Fruit fly (Drosophila melanogaster) whole organism, prepupa: ENCODE data around the gene CG16758.

Source experiments
- Blimp-1 ChIP-seq: fragments of 200-800 bp; sonication (Bioruptor generic); optimal IDR thresholded peaks from 3 replicates; lab custom pipeline; 2017; ENCODE audit warnings: missing biosample characterization, missing genetic modification characterization, mild to moderate bottlenecking, moderate library complexity, missing genetic modification reagents
- CG10669 ChIP-seq: fragments of 200-800 bp; sonication (Bioruptor generic); optimal IDR thresholded peaks from 3 replicates; lab custom pipeline; 2018; ENCODE audit warnings: missing biosample characterization, mild to moderate bottlenecking, missing genetic modification characterization, moderate library complexity
- CG11762 ChIP-seq: fragments of 200-800 bp; sonication (Bioruptor generic); optimal IDR thresholded peaks from 3 replicates; lab custom pipeline; 2016; ENCODE audit warnings: missing biosample characterization, missing genetic modification characterization; ENCODE audit not compliant: insufficient read depth
- CG11902 ChIP-seq: fragments of 200-800 bp; sonication (Bioruptor generic); optimal IDR thresholded peaks from 3 replicates; lab custom pipeline; 2016; ENCODE audit warnings: missing biosample characterization, missing genetic modification characterization
- CG15336 ChIP-seq: fragments of 200-800 bp; sonication (Bioruptor generic); IDR thresholded peaks from 2 replicates; pipeline ENCODE4 v1.3.6; 2022; ENCODE audit warnings: missing biosample characterization, missing genetic modification characterization
- CG32006 ChIP-seq: fragments of 200-800 bp; sonication (Bioruptor generic); optimal IDR thresholded peaks from 3 replicates; lab custom pipeline; 2017; ENCODE audit warnings: missing biosample characterization, mild to moderate bottlenecking, missing genetic modification characterization
- CG3919 ChIP-seq: fragments of 200-800 bp; sonication (Bioruptor generic); optimal IDR thresholded peaks from 3 replicates; lab custom pipeline; 2016; ENCODE audit warnings: missing biosample characterization, missing genetic modification characterization
- CG4318 ChIP-seq: fragments of 200-800 bp; sonication (Bioruptor generic); optimal IDR thresholded peaks from 3 replicates; lab custom pipeline; 2017; ENCODE audit warnings: missing biosample characterization, mild to moderate bottlenecking, missing genetic modification characterization
- CG6163 ChIP-seq: fragments of 200-800 bp; sonication (Bioruptor generic); IDR thresholded peaks from 3 replicates; pipeline ENCODE4 v1.3.6; 2022; ENCODE audit warnings: missing biosample characterization, missing genetic modification characterization
- CG6276 ChIP-seq: fragments of 200-800 bp; sonication (Bioruptor generic); optimal IDR thresholded peaks from 2 replicates; lab custom pipeline; 2017; ENCODE audit warnings: missing biosample characterization, mild to moderate bottlenecking, missing genetic modification characterization
- CG6808 ChIP-seq: fragments of 200-800 bp; sonication (Bioruptor generic); optimal IDR thresholded peaks from 3 replicates; lab custom pipeline; 2017; ENCODE audit warnings: missing biosample characterization, missing genetic modification characterization, mild to moderate bottlenecking, moderate library complexity, missing genetic modification reagents
- CG6854 ChIP-seq: fragments of 200-800 bp; sonication (Bioruptor generic); optimal IDR thresholded peaks from 2 replicates; lab custom pipeline; 2017; ENCODE audit warnings: missing biosample characterization, mild to moderate bottlenecking, missing genetic modification characterization
- CG7368 ChIP-seq: fragments of 200-800 bp; sonication (Bioruptor generic); optimal IDR thresholded peaks from 3 replicates; lab custom pipeline; 2016; ENCODE audit warnings: missing biosample characterization, missing genetic modification characterization
- CG8119 ChIP-seq: fragments of 200-800 bp; sonication (Bioruptor generic); IDR thresholded peaks from 3 replicates; pipeline ENCODE4 v1.3.6; 2022; ENCODE audit warnings: missing biosample characterization, missing genetic modification characterization
- CG8319 ChIP-seq: fragments of 200-800 bp; sonication (Bioruptor generic); optimal IDR thresholded peaks from 3 replicates; lab custom pipeline; 2016; ENCODE audit warnings: missing biosample characterization, missing genetic modification characterization
- CG9139 ChIP-seq: fragments of 200-800 bp; sonication (Bioruptor generic); optimal IDR thresholded peaks from 3 replicates; lab custom pipeline; 2017; ENCODE audit warnings: missing biosample characterization, mild to moderate bottlenecking, missing genetic modification characterization
- Eip78C ChIP-seq: fragments of 200-800 bp; sonication (Bioruptor generic); peaks from one replicate; lab custom pipeline; 2016; ENCODE audit warnings: missing biosample characterization, missing genetic modification characterization
- Eip93F ChIP-seq: fragments of 200-800 bp; sonication (Bioruptor generic); optimal IDR thresholded peaks from 2 replicates; lab custom pipeline; 2016; ENCODE audit warnings: missing biosample characterization, mild to moderate bottlenecking, missing genetic modification characterization
- Ets96B ChIP-seq: fragments of 200-800 bp; optimal IDR thresholded peaks from 2 replicates; lab custom pipeline; 2019; ENCODE audit warnings: missing biosample characterization, mild to moderate bottlenecking, missing genetic modification characterization, moderate library complexity
- Gug ChIP-seq: fragments of 200-800 bp; sonication (Bioruptor generic); IDR thresholded peaks from 2 replicates; pipeline ENCODE4 v1.3.6; 2022; ENCODE audit warnings: missing biosample characterization, missing genetic modification characterization
- Hr4 ChIP-seq: fragments of 200-800 bp; sonication (Bioruptor generic); optimal IDR thresholded peaks from 3 replicates; lab custom pipeline; 2016; ENCODE audit warnings: missing biosample characterization, missing genetic modification characterization
- Lpt ChIP-seq: fragments of 200-800 bp; sonication (Bioruptor generic); optimal IDR thresholded peaks from 3 replicates; lab custom pipeline; 2016; ENCODE audit warnings: missing biosample characterization, missing genetic modification characterization
- Met ChIP-seq: fragments of 200-800 bp; sonication (Bioruptor generic); optimal IDR thresholded peaks from 3 replicates; lab custom pipeline; 2016; ENCODE audit warnings: missing biosample characterization, missing genetic modification characterization
- OdsH ChIP-seq: fragments of 200-800 bp; sonication (Bioruptor generic); optimal IDR thresholded peaks from 3 replicates; lab custom pipeline; 2016; ENCODE audit warnings: missing biosample characterization, missing genetic modification characterization
- Sox102F ChIP-seq: fragments of 200-800 bp; sonication (Bioruptor generic); optimal IDR thresholded peaks from 2 replicates; lab custom pipeline; 2016; ENCODE audit warnings: missing biosample characterization, mild to moderate bottlenecking, missing genetic modification characterization
- Sox14 ChIP-seq: fragments of 200-800 bp; sonication (Bioruptor generic); optimal IDR thresholded peaks from 3 replicates; lab custom pipeline; 2016; ENCODE audit warnings: missing biosample characterization, missing genetic modification characterization
- achi ChIP-seq: fragments of 200-800 bp; sonication (Bioruptor generic); optimal IDR thresholded peaks from 3 replicates; lab custom pipeline; 2016; ENCODE audit warnings: missing biosample characterization, missing genetic modification characterization
- dac ChIP-seq: fragments of 200-800 bp; sonication (Bioruptor generic); optimal IDR thresholded peaks from 2 replicates; lab custom pipeline; 2017; ENCODE audit warnings: missing biosample characterization, mild to moderate bottlenecking, missing genetic modification characterization
- dsx ChIP-seq: fragments of 200-800 bp; optimal IDR thresholded peaks from 3 replicates; lab custom pipeline; 2019; ENCODE audit warnings: missing biosample characterization, mild to moderate bottlenecking, missing genetic modification characterization, moderate library complexity; ENCODE audit not compliant: poor library complexity, severe bottlenecking
- eg ChIP-seq: fragments of 200-800 bp; sonication (Bioruptor generic); IDR thresholded peaks from 3 replicates; pipeline ENCODE4 v1.3.6; 2022; ENCODE audit warnings: missing biosample characterization, missing genetic modification characterization
- esn ChIP-seq: fragments of 200-800 bp; sonication (Bioruptor generic); optimal IDR thresholded peaks from 2 replicates; lab custom pipeline; 2016; ENCODE audit warnings: missing biosample characterization, mild to moderate bottlenecking, missing genetic modification characterization, moderate library complexity
- fd85E ChIP-seq: fragments of 200-800 bp; sonication (Bioruptor generic); optimal IDR thresholded peaks from 3 replicates; lab custom pipeline; 2016; ENCODE audit warnings: missing biosample characterization, missing genetic modification characterization
- fkh ChIP-seq: fragments of 200-800 bp; sonication (Bioruptor generic); optimal IDR thresholded peaks from 3 replicates; lab custom pipeline; 2017; ENCODE audit warnings: missing biosample characterization, mild to moderate bottlenecking, missing genetic modification characterization, moderate library complexity
- lz ChIP-seq: fragments of 200-800 bp; sonication (Bioruptor generic); optimal IDR thresholded peaks from 3 replicates; lab custom pipeline; 2016; ENCODE audit warnings: missing biosample characterization, missing genetic modification characterization
- pdm3 ChIP-seq: fragments of 200-800 bp; sonication (Bioruptor generic); optimal IDR thresholded peaks from 3 replicates; lab custom pipeline; 2016; ENCODE audit warnings: missing biosample characterization, missing genetic modification characterization
- salr ChIP-seq, 2 experiments: fragments of 200-800 bp; sonication (Bioruptor generic); optimal IDR thresholded peaks; 3 replicates each; lab custom pipeline; 2016 to 2018; ENCODE audit warnings: missing biosample characterization in 2 of 2, missing genetic modification characterization in 2 of 2, mild to moderate bottlenecking in 1 of 2
- spab ChIP-seq: fragments of 200-800 bp; sonication (Bioruptor generic); optimal IDR thresholded peaks from 2 replicates; lab custom pipeline; 2017; ENCODE audit warnings: missing biosample characterization, mild to moderate bottlenecking, missing genetic modification characterization, missing genetic modification reagents
- ss ChIP-seq, 2 experiments: fragments of 200-800 bp; sonication (Bioruptor generic); optimal IDR thresholded peaks; 2 replicates in 1 of 2; 3 replicates in 1 of 2; lab custom pipeline; 2017 to 2018; ENCODE audit warnings: mild to moderate bottlenecking in 2 of 2, missing biosample characterization in 2 of 2, missing genetic modification characterization in 2 of 2, moderate library complexity in 1 of 2

CG16758 gene

dm6 chr3L:2544435-2545076, 41.1 kb upstream of the CG16758 start:
- peak in 1 of 2 experiments; percentile 56 for TF ChIP-seq ss (GFP tag; optimal IDR thresholded peaks at IDR 0.05; lab: Kevin White, UChicago)
- no peak for TF ChIP-seq Eip93F (GFP tag; lab: Kevin White, UChicago)

- TF ChIP-seq CG9139 (no peak), fkh (GFP tag; lab: Kevin White, UChicago) (no peak), OdsH (GFP tag; lab: Kevin White, UChicago) (peak; percentile 11), spab (no peak), CG8319 (GFP tag; lab: Kevin White, UChicago) (no peak), dac (no peak), CG7368 (GFP tag; lab: Kevin White, UChicago) (no peak), CG11762 (GFP tag; lab: Kevin White, UChicago) (no peak), CG6854 (GFP tag; lab: Kevin White, UChicago) (no peak), CG6808 (GFP tag; lab: Kevin White, UChicago) (no peak), CG6276 (GFP tag; lab: Kevin White, UChicago) (peak; percentile 11), Blimp-1 (GFP tag; lab: Kevin White, UChicago) (no peak), esn (no peak), Ets96B (tag; lab: Kevin White, UChicago) (no peak), CG11902 (GFP tag; lab: Kevin White, UChicago) (no peak), achi (GFP tag; lab: Kevin White, UChicago) (peak; percentile 16), Sox102F (GFP tag; lab: Kevin White, UChicago) (no peak), CG8119 (GFP tag; lab: Robert Waterston, UW) (peak; percentile 24; the same call in 1 of the 3 replicates), CG3919 (GFP tag; lab: Kevin White, UChicago) (no peak), Eip78C (GFP tag; lab: Kevin White, UChicago) (peak; percentile 72), pdm3 (GFP tag; lab: Kevin White, UChicago) (no peak), salr (GFP tag; optimal IDR thresholded peaks at IDR 0.05; lab: Kevin White, UChicago) (no peak), CG10669 (GFP tag; lab: Kevin White, UChicago) (no peak), fd85E (no peak), ss (GFP tag; optimal IDR thresholded peaks at IDR 0.05; lab: Kevin White, UChicago) (no peak), lz (no peak), Lpt (GFP tag; lab: Kevin White, UChicago) (peak; percentile 1), Gug (GFP tag; lab: Robert Waterston, UW) (no peak), CG15336 (GFP tag; lab: Robert Waterston, UW) (peak; percentile 58; the same call in 1 of the 2 replicates), eg (GFP tag; lab: Robert Waterston, UW) (peak; percentile 33; the same call in 2 of the 3 replicates), Hr4 (GFP tag; lab: Kevin White, UChicago) (peak; percentile 50), Met (GFP tag; lab: Kevin White, UChicago) (no peak), CG4318 (GFP tag; lab: Kevin White, UChicago) (peak; percentile 46), CG6163 (0 out of 3 replicates have a peak, but pooled peaks have one; percentile 38), Sox14 (GFP tag; lab: Kevin White, UChicago) (no peak), dsx (GFP tag; lab: Kevin White, UChicago) (no peak), CG32006 (peak; percentile 65)
Observed at dm6 chr3L:2541361-2541760, 38.0 kb upstream of the CG16758 start.
